Worm (Caenorhabditis elegans) whole organism, late embryonic: ENCODE data around the gene F55B11.7.

Experiments used
- ceh-6 ChIP-seq: fragments of 200-800 bp; sonication (Bioruptor generic); optimal IDR thresholded peaks from 2 replicates; lab custom pipeline; 2018; ENCODE audit warnings: mild to moderate bottlenecking, missing genetic modification characterization, missing compliant biosample characterization
- nfya-1 ChIP-seq: sonication (generic microtip); optimal IDR thresholded peaks from 2 replicates; lab custom pipeline; 2017; ENCODE audit warnings: missing genetic modification characterization, mild to moderate bottlenecking, missing compliant biosample characterization, antibody characterized with exemption, moderate library complexity

ce11 chrIV:14456667-14457066 lies 34.8 kb upstream of the F55B11.7 start, which contains the start of gene nspg-9:
- TF ChIP-seq ceh-6 (GFP tag; lab: Kevin White, UChicago) (no peak), nfya-1 (tag; lab: Kevin White, UChicago) (no peak)
